Fruit fly (Drosophila melanogaster) whole organism, embryonic: ENCODE measurements around the gene Plc21C.

Experiments used
- Bgb ChIP-seq: fragments of 200-800 bp; sonication (Bioruptor generic); IDR thresholded peaks from 2 replicates; pipeline ENCODE4 v1.3.6; 2022; ENCODE audit warnings: missing biosample characterization, missing genetic modification characterization; ENCODE audit not compliant: partially characterized antibody
- CG12155 ChIP-seq: fragments of 200-800 bp; sonication (Bioruptor generic); optimal IDR thresholded peaks from 3 replicates; lab custom pipeline; 2016; ENCODE audit warnings: missing biosample characterization, missing genetic modification characterization
- CG12391 ChIP-seq: fragments of 200-800 bp; sonication (Bioruptor generic); optimal IDR thresholded peaks from 3 replicates; lab custom pipeline; 2018; ENCODE audit warnings: missing biosample characterization, mild to moderate bottlenecking, missing genetic modification characterization, moderate library complexity
- CG12659 ChIP-seq: fragments of 200-800 bp; sonication (Bioruptor generic); optimal IDR thresholded peaks from 3 replicates; lab custom pipeline; 2017; ENCODE audit warnings: mild to moderate bottlenecking, missing biosample characterization, missing genetic modification reagents, missing genetic modification characterization
- CG12942 ChIP-seq: fragments of 200-800 bp; sonication (Bioruptor generic); optimal IDR thresholded peaks from 3 replicates; lab custom pipeline; 2016; ENCODE audit warnings: missing biosample characterization, missing genetic modification characterization
- CG13424 ChIP-seq: fragments of 200-800 bp; sonication (Bioruptor generic); optimal IDR thresholded peaks from 2 replicates; lab custom pipeline; 2019; ENCODE audit warnings: missing biosample characterization, mild to moderate bottlenecking, missing genetic modification characterization, moderate library complexity
- CG13775 ChIP-seq: fragments of 200-800 bp; sonication (Bioruptor generic); optimal IDR thresholded peaks from 3 replicates; lab custom pipeline; 2017; ENCODE audit warnings: missing biosample characterization, mild to moderate bottlenecking, missing genetic modification characterization
- CG14710 ChIP-seq: fragments of 200-800 bp; sonication (Bioruptor generic); optimal IDR thresholded peaks from 3 replicates; lab custom pipeline; 2019; ENCODE audit warnings: missing biosample characterization, mild to moderate bottlenecking, missing genetic modification characterization, moderate library complexity
- CG15696 ChIP-seq: fragments of 200-800 bp; sonication (Bioruptor generic); optimal IDR thresholded peaks from 2 replicates; lab custom pipeline; 2019; ENCODE audit warnings: missing biosample characterization, mild to moderate bottlenecking, missing genetic modification characterization, moderate library complexity
- CG17361 ChIP-seq: fragments of 200-800 bp; sonication (Bioruptor generic); IDR thresholded peaks from 3 replicates; pipeline ENCODE4 v1.3.6; 2022; ENCODE audit warnings: missing biosample characterization, missing genetic modification characterization
- CG17912 ChIP-seq: fragments of 200-800 bp; sonication (Bioruptor generic); optimal IDR thresholded peaks from 2 replicates; lab custom pipeline; 2018; ENCODE audit warnings: missing biosample characterization, mild to moderate bottlenecking, missing genetic modification characterization
- CG1792 ChIP-seq: fragments of 200-800 bp; sonication (Bioruptor generic); optimal IDR thresholded peaks from 2 replicates; lab custom pipeline; 2016; ENCODE audit warnings: missing biosample characterization, missing genetic modification characterization
- CG18619 ChIP-seq: fragments of 200-800 bp; sonication (Bioruptor generic); optimal IDR thresholded peaks from 3 replicates; lab custom pipeline; 2017; ENCODE audit warnings: missing biosample characterization, mild to moderate bottlenecking, missing genetic modification characterization
- CG2712 ChIP-seq: fragments of 200-800 bp; optimal IDR thresholded peaks from 3 replicates; lab custom pipeline; 2019; ENCODE audit warnings: missing biosample characterization, mild to moderate bottlenecking, missing genetic modification characterization, moderate library complexity
- CG31224 ChIP-seq: fragments of 200-800 bp; sonication (Bioruptor generic); IDR thresholded peaks from 2 replicates; pipeline ENCODE4 v1.3.6; 2022; ENCODE audit warnings: missing biosample characterization, missing genetic modification characterization
- CG3281 ChIP-seq: fragments of 200-800 bp; sonication (Bioruptor generic); optimal IDR thresholded peaks from 3 replicates; lab custom pipeline; 2017; ENCODE audit warnings: missing biosample characterization, mild to moderate bottlenecking, missing genetic modification characterization
- CG3995 ChIP-seq: fragments of 200-800 bp; sonication (Bioruptor generic); optimal IDR thresholded peaks from 3 replicates; lab custom pipeline; 2016; ENCODE audit warnings: missing biosample characterization, missing genetic modification characterization
- CG4360 ChIP-seq: fragments of 200-800 bp; sonication (Bioruptor generic); IDR thresholded peaks from 2 replicates; pipeline ENCODE4 v1.3.6; 2022; ENCODE audit warnings: missing biosample characterization, missing genetic modification characterization
- CG6854 ChIP-seq: fragments of 200-800 bp; sonication (Bioruptor generic); optimal IDR thresholded peaks from 3 replicates; lab custom pipeline; 2017; ENCODE audit warnings: missing biosample characterization, mild to moderate bottlenecking, missing genetic modification characterization
- CG7928 ChIP-seq: fragments of 200-800 bp; sonication (Bioruptor generic); optimal IDR thresholded peaks from 2 replicates; lab custom pipeline; 2017; ENCODE audit warnings: missing biosample characterization, mild to moderate bottlenecking, missing genetic modification characterization
- CG9215 ChIP-seq: fragments of 200-800 bp; sonication (Bioruptor generic); IDR thresholded peaks from 2 replicates; pipeline ENCODE4 v1.3.6; 2022; ENCODE audit warnings: missing biosample characterization, missing genetic modification characterization
- CG9932 ChIP-seq: fragments of 200-800 bp; sonication (Bioruptor generic); IDR thresholded peaks from 2 replicates; pipeline ENCODE4 v1.3.6; 2022; ENCODE audit warnings: missing biosample characterization, missing genetic modification characterization
- CTCF ChIP-seq: fragments of 200-800 bp; sonication (Bioruptor generic); optimal IDR thresholded peaks from 2 replicates; lab custom pipeline; 2017; ENCODE audit warnings: missing biosample characterization, mild to moderate bottlenecking, missing genetic modification characterization, moderate library complexity
- Camta ChIP-seq: fragments of 200-800 bp; sonication (Bioruptor generic); optimal IDR thresholded peaks from 2 replicates; lab custom pipeline; 2016; ENCODE audit warnings: missing biosample characterization, missing genetic modification characterization
- CoRest ChIP-seq: fragments of 200-800 bp; sonication (Bioruptor generic); optimal IDR thresholded peaks from 3 replicates; lab custom pipeline; 2018; ENCODE audit warnings: missing biosample characterization, mild to moderate bottlenecking, missing genetic modification characterization, moderate library complexity
- Dfd ChIP-seq, 2 experiments: fragments of >200 bp; optimal IDR thresholded peaks; 2 replicates each; lab custom pipeline; 2017; ENCODE audit warnings: missing biosample characterization in 2 of 2, missing genetic modification characterization in 2 of 2
- Doc2 ChIP-seq: fragments of 200-800 bp; sonication (Bioruptor generic); IDR thresholded peaks from 2 replicates; pipeline ENCODE4 v1.3.6; 2022; ENCODE audit warnings: missing biosample characterization, missing genetic modification characterization
- Doc3 ChIP-seq: fragments of 200-800 bp; sonication (Bioruptor generic); IDR thresholded peaks from 3 replicates; pipeline ENCODE4 v1.3.6; 2022; ENCODE audit warnings: missing biosample characterization, missing genetic modification characterization; ENCODE audit not compliant: partially characterized antibody
- Dref ChIP-seq: fragments of 200-800 bp; sonication (Bioruptor generic); IDR thresholded peaks from 2 replicates; pipeline ENCODE4 v1.3.6; 2022; ENCODE audit warnings: missing biosample characterization, missing genetic modification characterization
- Gsc ChIP-seq: fragments of 200-800 bp; sonication (Bioruptor generic); IDR thresholded peaks from 2 replicates; pipeline ENCODE4 v1.3.6; 2022; ENCODE audit warnings: missing biosample characterization, missing genetic modification characterization
- Hand ChIP-seq: fragments of 200-800 bp; sonication (Bioruptor generic); optimal IDR thresholded peaks from 2 replicates; lab custom pipeline; 2017; ENCODE audit warnings: mild to moderate bottlenecking, missing biosample characterization, missing genetic modification reagents, missing genetic modification characterization
- HmgZ ChIP-seq: fragments of 200-800 bp; sonication (Bioruptor generic); optimal IDR thresholded peaks from 2 replicates; lab custom pipeline; 2018; ENCODE audit warnings: missing biosample characterization, mild to moderate bottlenecking, missing genetic modification characterization
- Hsf ChIP-seq: fragments of 200-800 bp; sonication (Bioruptor generic); optimal IDR thresholded peaks from 3 replicates; lab custom pipeline; 2016; ENCODE audit warnings: missing biosample characterization, missing genetic modification characterization
- Nf-YC ChIP-seq: fragments of 200-800 bp; optimal IDR thresholded peaks from 3 replicates; lab custom pipeline; 2019; ENCODE audit warnings: missing biosample characterization, mild to moderate bottlenecking, missing genetic modification characterization, moderate library complexity
- Optix ChIP-seq: fragments of 200-800 bp; sonication (Bioruptor generic); IDR thresholded peaks from 3 replicates; pipeline ENCODE4 v1.3.6; 2022; ENCODE audit warnings: missing biosample characterization, missing genetic modification characterization
- Scr ChIP-seq: fragments of 200-800 bp; sonication (Bioruptor generic); IDR thresholded peaks from 2 replicates; pipeline ENCODE4 v1.3.6; 2022; ENCODE audit warnings: missing biosample characterization, missing genetic modification characterization; ENCODE audit not compliant: partially characterized antibody
- Xrp1 ChIP-seq: fragments of 200-800 bp; sonication (Bioruptor generic); IDR thresholded peaks from 2 replicates; pipeline ENCODE4 v1.3.6; 2022; ENCODE audit warnings: missing biosample characterization, missing genetic modification characterization
- bigmax ChIP-seq: fragments of 200-800 bp; sonication (Bioruptor generic); optimal IDR thresholded peaks from 2 replicates; lab custom pipeline; 2018; ENCODE audit warnings: missing biosample characterization, mild to moderate bottlenecking, missing genetic modification characterization
- crp ChIP-seq, 2 experiments: fragments of 200-800 bp; sonication (Bioruptor generic); optimal IDR thresholded peaks; 2 replicates in 1 of 2; 3 replicates in 1 of 2; lab custom pipeline; 2017; ENCODE audit warnings: missing biosample characterization in 2 of 2, missing genetic modification characterization in 2 of 2, mild to moderate bottlenecking in 1 of 2, moderate library complexity in 1 of 2
- dm ChIP-seq: fragments of 200-800 bp; sonication (Bioruptor generic); optimal IDR thresholded peaks from 3 replicates; lab custom pipeline; 2016; ENCODE audit warnings: missing biosample characterization, missing genetic modification characterization
- grau ChIP-seq: fragments of 200-800 bp; optimal IDR thresholded peaks from 3 replicates; lab custom pipeline; 2019; ENCODE audit warnings: missing biosample characterization, mild to moderate bottlenecking, missing genetic modification characterization, moderate library complexity
- grn ChIP-seq: fragments of 200-800 bp; sonication (Bioruptor generic); optimal IDR thresholded peaks from 3 replicates; lab custom pipeline; 2017; ENCODE audit warnings: missing biosample characterization, missing genetic modification characterization
- her ChIP-seq: fragments of 200-800 bp; sonication (Bioruptor generic); optimal IDR thresholded peaks from 2 replicates; lab custom pipeline; 2016; ENCODE audit warnings: missing biosample characterization, missing genetic modification characterization
- prd ChIP-seq, 3 experiments: fragments of >200 bp in 2 of 3; fragments of 200-800 bp in 1 of 3; sonication (Bioruptor generic) in 1 of 3; optimal IDR thresholded peaks in 2 of 3; IDR thresholded peaks in 1 of 3; 2 replicates in 2 of 3; 3 replicates in 1 of 3; pipeline versions ENCODE4 v1.3.6 to Lab custom; 2017 to 2022; ENCODE audit warnings: missing biosample characterization in 1 of 3, missing genetic modification characterization in 1 of 3
- pzg ChIP-seq: fragments of 200-800 bp; sonication (Bioruptor generic); optimal IDR thresholded peaks from 3 replicates; lab custom pipeline; 2018; ENCODE audit warnings: missing biosample characterization, mild to moderate bottlenecking, missing genetic modification characterization, moderate library complexity
- run ChIP-seq: fragments of 200-800 bp; sonication (Bioruptor generic); optimal IDR thresholded peaks from 3 replicates; lab custom pipeline; 2018; ENCODE audit warnings: missing biosample characterization, mild to moderate bottlenecking, missing genetic modification characterization
- slp2 ChIP-seq: fragments of 200-800 bp; sonication (Bioruptor generic); optimal IDR thresholded peaks from 2 replicates; lab custom pipeline; 2016; ENCODE audit warnings: missing biosample characterization, missing genetic modification characterization
- sug ChIP-seq: fragments of 200-800 bp; optimal IDR thresholded peaks from 2 replicates; lab custom pipeline; 2019; ENCODE audit warnings: missing biosample characterization, mild to moderate bottlenecking, missing genetic modification characterization, moderate library complexity
- zf30C ChIP-seq: fragments of 200-800 bp; sonication (Bioruptor generic); optimal IDR thresholded peaks from 3 replicates; lab custom pipeline; 2018; ENCODE audit warnings: missing biosample characterization, mild to moderate bottlenecking, missing genetic modification characterization
- zfh1 ChIP-seq: fragments of 200-800 bp; sonication (Bioruptor generic); IDR thresholded peaks from 3 replicates; pipeline ENCODE4 v1.3.6; 2022; ENCODE audit warnings: missing biosample characterization, missing genetic modification characterization
- zfh2 ChIP-seq: fragments of 200-800 bp; sonication (Bioruptor generic); optimal IDR thresholded peaks from 2 replicates; lab custom pipeline; 2016; ENCODE audit warnings: missing biosample characterization, missing genetic modification characterization

The Plc21C gene

dm6 chr2L:273603-274002 is 32.1 kb upstream of the Plc21C start, which contains the start of the genes mbm and CG11555 (continued):
- no peak for TF ChIP-seq CG9215
- TF ChIP-seq Hand (GFP tag; lab: Kevin White, UChicago): no peak
- peak; percentile 44; the same call in 1 of the 3 replicates for TF ChIP-seq CG17361
- TF ChIP-seq Doc2 (GFP tag; lab: Robert Waterston, UW): no peak
- TF ChIP-seq zfh2 (GFP tag; lab: Kevin White, UChicago): no peak
- TF ChIP-seq Dref (GFP tag; lab: Robert Waterston, UW): peak; percentile 70
- TF ChIP-seq CG12659 (GFP tag; lab: Kevin White, UChicago): peak; percentile 45
- TF ChIP-seq Nf-YC (tag; lab: Kevin White, UChicago): peak; percentile 74
- peak; percentile 64 for TF ChIP-seq Scr (GFP tag; lab: Robert Waterston, UW)
- TF ChIP-seq CG17912 (GFP tag; lab: Kevin White, UChicago): no peak
- TF ChIP-seq CG12391 (tag; lab: Kevin White, UChicago): peak; percentile 60
- no peak for TF ChIP-seq Xrp1 (GFP tag; lab: Robert Waterston, UW)
- TF ChIP-seq CG13424 (tag; lab: Kevin White, UChicago): peak; percentile 48
- no peak for TF ChIP-seq zfh1 (GFP tag; lab: Robert Waterston, UW)
- peak; percentile 79 for TF ChIP-seq bigmax (GFP tag; lab: Kevin White, UChicago)
- no peak for TF ChIP-seq Gsc (GFP tag; lab: Robert Waterston, UW)
- no peak for TF ChIP-seq CG9932 (GFP tag; lab: Robert Waterston, UW)
- no peak for TF ChIP-seq CTCF (GFP tag; lab: Kevin White, UChicago)
- TF ChIP-seq grn (GFP tag; lab: Kevin White, UChicago): no peak
- no peak for TF ChIP-seq CG12155 (GFP tag; lab: Kevin White, UChicago)
- TF ChIP-seq run (tag; lab: Kevin White, UChicago): peak; percentile 36
- peak in 1 of 2 experiments; percentile 43 for TF ChIP-seq crp (GFP tag; optimal IDR thresholded peaks at IDR 0.05; lab: Kevin White, UChicago)
- peak; percentile 47 for TF ChIP-seq CG3281 (GFP tag; lab: Kevin White, UChicago)
- 0 out of 2 replicates have a peak, but pooled peaks have one; percentile 15 for TF ChIP-seq CG31224 (GFP tag; lab: Robert Waterston, UW)
- TF ChIP-seq CG1792 (GFP tag; lab: Kevin White, UChicago): no peak
- peak; percentile 60 for TF ChIP-seq CoRest (tag; lab: Kevin White, UChicago)
- no peak for TF ChIP-seq Hsf
- peak; percentile 84 for TF ChIP-seq dm (GFP tag; lab: Kevin White, UChicago)
- TF ChIP-seq prd (optimal IDR thresholded peaks at IDR 0.05; lab: Kevin White, UChicago): no peak
- no peak for TF ChIP-seq prd (GFP tag; IDR thresholded peaks at IDR 0.05; lab: Robert Waterston, UW)
- peak; percentile 34 for TF ChIP-seq CG13775
- no peak for TF ChIP-seq her (GFP tag; lab: Kevin White, UChicago)
- peak; percentile 55 for TF ChIP-seq CG14710 (tag; lab: Kevin White, UChicago)
- no peak for TF ChIP-seq CG12942 (GFP tag; lab: Kevin White, UChicago)
- peak; percentile 46 for TF ChIP-seq CG3995 (GFP tag; lab: Kevin White, UChicago)
- peak; percentile 46 for TF ChIP-seq CG2712 (tag; lab: Kevin White, UChicago)
- TF ChIP-seq Bgb (GFP tag; lab: Robert Waterston, UW): no peak
- no peak for TF ChIP-seq Camta (GFP tag; lab: Kevin White, UChicago)
- TF ChIP-seq slp2 (GFP tag; lab: Kevin White, UChicago): no peak
- TF ChIP-seq CG15696 (tag; lab: Kevin White, UChicago): peak; percentile 1
- TF ChIP-seq Doc3 (GFP tag; lab: Robert Waterston, UW): peak; percentile 61
- peak; percentile 57 for TF ChIP-seq sug
- no peak for TF ChIP-seq CG18619 (GFP tag; lab: Kevin White, UChicago)
- TF ChIP-seq Optix (GFP tag; lab: Robert Waterston, UW): no peak
- TF ChIP-seq CG6854: no peak
- TF ChIP-seq CG7928 (GFP tag; lab: Kevin White, UChicago): no peak
- TF ChIP-seq zf30C (GFP tag; lab: Kevin White, UChicago): no peak
- no peak for TF ChIP-seq Dfd (GFP tag; optimal IDR thresholded peaks at IDR 0.05; lab: Kevin White, UChicago)
- no peak for TF ChIP-seq CG4360 (GFP tag; lab: Robert Waterston, UW)
- TF ChIP-seq HmgZ (tag; lab: Kevin White, UChicago): peak; percentile 33
- peak; percentile 34 for TF ChIP-seq pzg (GFP tag; lab: Kevin White, UChicago)
- TF ChIP-seq grau (tag; lab: Kevin White, UChicago): peak; percentile 60
